Fruit fly (Drosophila melanogaster): ENCODE measurements around the gene CG9967.

Gene CG9967

dm6 chr2L:2265221-2265620 lies 91.9 kb downstream of the CG9967 start, which contains the start of gene CG34049:
Gene CG34049, minus strand, starts transcription at chr2L:2265321.
- no peak for TF ChIP-seq pan (optimal IDR thresholded peaks at IDR 0.05)
- TF ChIP-seq psq (optimal IDR thresholded peaks at IDR 0.05): no peak
- TF ChIP-seq Dll (optimal IDR thresholded peaks at IDR 0.05): no peak
- no peak for TF ChIP-seq usp (GFP tag; optimal IDR thresholded peaks at IDR 0.05)
- TF ChIP-seq EcR (GFP tag; optimal IDR thresholded peaks at IDR 0.05): no peak
- no peak for TF ChIP-seq CG8478 (optimal IDR thresholded peaks at IDR 0.05)

dm6 chr2L:2263142-2263541 lies 94.0 kb downstream of the CG9967 start, which contains the start of gene CG4270:
Gene CG4270, plus strand, starts transcription at chr2L:2263442.
- no peak for TF ChIP-seq psq (optimal IDR thresholded peaks at IDR 0.05)
- TF ChIP-seq EcR (GFP tag; optimal IDR thresholded peaks at IDR 0.05): no peak
- no peak for TF ChIP-seq pan (optimal IDR thresholded peaks at IDR 0.05)
- TF ChIP-seq Dll (optimal IDR thresholded peaks at IDR 0.05): no peak
- no peak for TF ChIP-seq usp (GFP tag; optimal IDR thresholded peaks at IDR 0.05)
- no peak for TF ChIP-seq CG8478 (optimal IDR thresholded peaks at IDR 0.05)
